Worm (Caenorhabditis elegans) whole organism, young adult: ENCODE data around the gene lin-3.
A peak's percentile ranks its signal among the peaks of the same experiment; 100 is the strongest.

Experiments
- F23B12.7 ChIP-seq: sonication (generic microtip); optimal IDR thresholded peaks from 2 replicates; lab custom pipeline; 2017; ENCODE audit warnings: missing genetic modification characterization, mild to moderate bottlenecking, missing compliant biosample characterization, antibody characterized with exemption, moderate library complexity; ENCODE audit not compliant: insufficient read depth
- F33H1.4 ChIP-seq: fragments of 200-800 bp; sonication (Bioruptor generic); IDR thresholded peaks from 2 replicates; pipeline ENCODE4 v1.3.6; 2022; ENCODE audit warnings: missing genetic modification reagents, missing genetic modification characterization, missing compliant biosample characterization
- F49E8.2 ChIP-seq: sonication (generic microtip); optimal IDR thresholded peaks from 3 replicates; lab custom pipeline; 2017; ENCODE audit warnings: missing genetic modification characterization, mild to moderate bottlenecking, missing compliant biosample characterization, antibody characterized with exemption, moderate library complexity; ENCODE audit not compliant: insufficient read depth
- F55B11.4 ChIP-seq: sonication (generic microtip); optimal IDR thresholded peaks from 2 replicates; lab custom pipeline; 2016; ENCODE audit warnings: missing compliant biosample characterization, missing genetic modification characterization, borderline replicate concordance; ENCODE audit not compliant: insufficient read depth
- K12H6.12 ChIP-seq: fragments of 200-800 bp; sonication (Bioruptor generic); optimal IDR thresholded peaks from 2 replicates; lab custom pipeline; 2018; ENCODE audit warnings: mild to moderate bottlenecking, missing genetic modification characterization, missing compliant biosample characterization
- Y56A3A.18 ChIP-seq: fragments of 200-800 bp; sonication (Bioruptor generic); IDR thresholded peaks from 2 replicates; pipeline ENCODE4 v1.3.6; 2022; ENCODE audit warnings: missing genetic modification reagents, missing genetic modification characterization, missing compliant biosample characterization
- Y95B8A.8 ChIP-seq: fragments of 200-800 bp; sonication (Bioruptor generic); IDR thresholded peaks from 2 replicates; pipeline ENCODE4 v1.3.6; 2022; ENCODE audit warnings: missing genetic modification reagents, missing genetic modification characterization, missing compliant biosample characterization
- akir-1 ChIP-seq: fragments of 200-800 bp; sonication (Bioruptor generic); optimal IDR thresholded peaks from 2 replicates; lab custom pipeline; 2018; ENCODE audit warnings: mild to moderate bottlenecking, missing genetic modification characterization, moderate library complexity, missing compliant biosample characterization
- aptf-2 ChIP-seq: fragments of 200-800 bp; sonication (Bioruptor generic); conservative IDR thresholded peaks from 2 replicates; pipeline ENCODE4 v1.3.6; 2022; ENCODE audit warnings: missing genetic modification reagents, missing genetic modification characterization, missing compliant biosample characterization
- bed-1 ChIP-seq: fragments of 200-800 bp; sonication (Bioruptor generic); IDR thresholded peaks from 2 replicates; pipeline ENCODE4 v1.3.6; 2022; ENCODE audit warnings: missing genetic modification reagents, missing genetic modification characterization, missing compliant biosample characterization
- cebp-2 ChIP-seq: fragments of 200-800 bp; sonication (Bioruptor generic); IDR thresholded peaks from 2 replicates; pipeline ENCODE4 v1.3.6; 2022; ENCODE audit warnings: missing genetic modification characterization, missing compliant biosample characterization
- ceh-27 ChIP-seq: fragments of 200-800 bp; sonication (Bioruptor generic); optimal IDR thresholded peaks from 2 replicates; lab custom pipeline; 2018; ENCODE audit warnings: mild to moderate bottlenecking, missing genetic modification characterization, moderate library complexity, missing compliant biosample characterization
- ceh-40 ChIP-seq: fragments of 200-800 bp; sonication (Bioruptor generic); IDR thresholded peaks from 2 replicates; pipeline ENCODE4 v1.3.6; 2022; ENCODE audit warnings: missing genetic modification characterization, missing compliant biosample characterization
- die-1 ChIP-seq: sonication (generic microtip); optimal IDR thresholded peaks from 2 replicates; lab custom pipeline; 2016; ENCODE audit warnings: missing genotype, mild to moderate bottlenecking, missing genetic modification characterization, missing compliant biosample characterization
- dox-1 ChIP-seq: fragments of 200-800 bp; sonication (Bioruptor generic); IDR thresholded peaks from 2 replicates; pipeline ENCODE4 v1.3.6; 2022; ENCODE audit warnings: missing genetic modification reagents, missing genetic modification characterization, missing compliant biosample characterization
- efl-1 ChIP-seq: fragments of 150-350 bp; optimal IDR thresholded peaks from 2 replicates; lab custom pipeline; 2014; ENCODE audit warnings: missing biosample characterization, missing genetic modification reagents, missing genetic modification characterization
- egl-18 ChIP-seq: fragments of 200-800 bp; sonication (Bioruptor generic); IDR thresholded peaks from 2 replicates; pipeline ENCODE4 v1.3.6; 2022; ENCODE audit warnings: missing genetic modification reagents, missing genetic modification characterization, missing compliant biosample characterization
- egl-44 ChIP-seq: fragments of 200-800 bp; sonication (Bioruptor generic); IDR thresholded peaks from 2 replicates; pipeline ENCODE4 v1.3.6; 2022; ENCODE audit warnings: missing genetic modification reagents, missing genetic modification characterization, missing compliant biosample characterization
- ets-4 ChIP-seq: fragments of 200-800 bp; sonication (Bioruptor generic); optimal IDR thresholded peaks from 2 replicates; lab custom pipeline; 2018; ENCODE audit warnings: mild to moderate bottlenecking, missing genetic modification characterization, missing compliant biosample characterization
- gei-17 ChIP-seq: fragments of 200-800 bp; sonication (Bioruptor generic); optimal IDR thresholded peaks from 2 replicates; lab custom pipeline; 2018; ENCODE audit warnings: mild to moderate bottlenecking, missing genetic modification characterization, missing compliant biosample characterization
- him-1 ChIP-seq: sonication (generic microtip); optimal IDR thresholded peaks from 2 replicates; lab custom pipeline; 2016; ENCODE audit warnings: missing genotype, missing genetic modification reagents, missing genetic modification characterization, missing compliant biosample characterization
- hlh-12 ChIP-seq: sonication (generic microtip); optimal IDR thresholded peaks from 2 replicates; lab custom pipeline; 2016; ENCODE audit warnings: missing genetic modification characterization, missing compliant biosample characterization
- hmg-20 ChIP-seq: fragments of 200-800 bp; sonication (Bioruptor generic); IDR thresholded peaks from 2 replicates; pipeline ENCODE4 v1.3.6; 2022; ENCODE audit warnings: missing genetic modification reagents, missing genetic modification characterization, missing compliant biosample characterization
- lin-26 ChIP-seq: fragments of 200-800 bp; sonication (Bioruptor generic); IDR thresholded peaks from 2 replicates; pipeline ENCODE4 v1.3.6; 2022; ENCODE audit warnings: missing genetic modification reagents, missing genetic modification characterization, missing compliant biosample characterization
- lin-35 ChIP-seq, 3 experiments: fragments of 150-350 bp in 2 of 3; sonication (generic microtip) in 1 of 3; optimal IDR thresholded peaks; 2 replicates each; lab custom pipeline; 2014 to 2018; ENCODE audit warnings: missing biosample characterization in 3 of 3, missing genetic modification characterization in 3 of 3, missing genetic modification reagents in 3 of 3
- lin-54 ChIP-seq: fragments of 200-800 bp; sonication (Bioruptor generic); optimal IDR thresholded peaks from 2 replicates; lab custom pipeline; 2018; ENCODE audit warnings: mild to moderate bottlenecking, missing genetic modification characterization, missing compliant biosample characterization
- lir-1 ChIP-seq: fragments of 200-800 bp; sonication (Bioruptor generic); conservative IDR thresholded peaks from 2 replicates; pipeline ENCODE4 v1.3.6; 2022; ENCODE audit warnings: missing genetic modification reagents, missing genetic modification characterization, missing compliant biosample characterization
- madf-10 ChIP-seq: sonication (generic microtip); optimal IDR thresholded peaks from 2 replicates; lab custom pipeline; 2016; ENCODE audit warnings: mild to moderate bottlenecking, missing genetic modification characterization, missing compliant biosample characterization
- madf-3 ChIP-seq: fragments of 200-800 bp; sonication (Bioruptor generic); IDR thresholded peaks from 2 replicates; pipeline ENCODE4 v1.3.6; 2022; ENCODE audit warnings: missing genetic modification reagents, missing genetic modification characterization, missing compliant biosample characterization
- mxl-1 ChIP-seq: sonication (generic microtip); optimal IDR thresholded peaks from 2 replicates; lab custom pipeline; 2016; ENCODE audit warnings: missing genetic modification characterization, missing compliant biosample characterization
- nfyb-1 ChIP-seq: fragments of 200-800 bp; sonication (Bioruptor generic); IDR thresholded peaks from 2 replicates; pipeline ENCODE4 v1.3.6; 2022; ENCODE audit warnings: missing genetic modification reagents, missing genetic modification characterization, missing compliant biosample characterization
- nhr-27 ChIP-seq: fragments of 200-800 bp; sonication (Bioruptor generic); optimal IDR thresholded peaks from 2 replicates; lab custom pipeline; 2018; ENCODE audit warnings: mild to moderate bottlenecking, missing genetic modification characterization, moderate library complexity, missing compliant biosample characterization
- nhr-80 ChIP-seq: sonication (generic microtip); optimal IDR thresholded peaks from 2 replicates; lab custom pipeline; 2016; ENCODE audit warnings: missing genetic modification characterization, missing compliant biosample characterization
- rcor-1 ChIP-seq: fragments of 200-800 bp; sonication (Bioruptor generic); IDR thresholded peaks from 2 replicates; pipeline ENCODE4 v1.3.6; 2022; ENCODE audit warnings: missing genetic modification reagents, missing genetic modification characterization, missing compliant biosample characterization
- rec-8 ChIP-seq, 2 experiments: sonication (generic microtip); optimal IDR thresholded peaks; 2 replicates each; lab custom pipeline; 2016; ENCODE audit warnings: mild to moderate bottlenecking in 2 of 2, missing genetic modification characterization in 2 of 2, missing genetic modification reagents in 2 of 2, missing genotype in 2 of 2, missing biosample characterization in 1 of 2, missing compliant biosample characterization in 1 of 2, moderate library complexity in 1 of 2
- repo-1 ChIP-seq: sonication (generic microtip); optimal IDR thresholded peaks from 2 replicates; lab custom pipeline; 2017; ENCODE audit warnings: mild to moderate bottlenecking, missing genetic modification characterization, missing compliant biosample characterization
- sea-2 ChIP-seq: fragments of 200-800 bp; sonication (Bioruptor generic); IDR thresholded peaks from 2 replicates; pipeline ENCODE4 v1.3.6; 2022; ENCODE audit warnings: missing genetic modification characterization, missing compliant biosample characterization
- snpc-1.3 ChIP-seq: sonication (generic microtip); optimal IDR thresholded peaks from 2 replicates; lab custom pipeline; 2017; ENCODE audit warnings: missing genetic modification characterization, mild to moderate bottlenecking, missing compliant biosample characterization, antibody characterized with exemption, moderate library complexity, missing genotype, missing genetic modification reagents; ENCODE audit not compliant: insufficient read depth
- snpc-4 ChIP-seq, 5 experiments: fragments of 150-350 bp in 1 of 5; sonication (generic microtip) in 4 of 5; optimal IDR thresholded peaks; 2 replicates each; lab custom pipeline; 2014 to 2018; ENCODE audit warnings: missing genetic modification characterization in 5 of 5, missing biosample characterization in 3 of 5, antibody characterized with exemption in 2 of 5, mild to moderate bottlenecking in 2 of 5, missing compliant biosample characterization in 2 of 5, missing genotype in 2 of 5, moderate library complexity in 2 of 5, missing genetic modification reagents in 1 of 5
- somi-1 ChIP-seq: fragments of 200-800 bp; sonication (Bioruptor generic); optimal IDR thresholded peaks from 2 replicates; lab custom pipeline; 2018; ENCODE audit warnings: mild to moderate bottlenecking, missing genetic modification characterization, missing compliant biosample characterization
- tbx-9 ChIP-seq: sonication (generic microtip); optimal IDR thresholded peaks from 2 replicates; lab custom pipeline; 2016; ENCODE audit warnings: borderline replicate concordance, missing genetic modification characterization, inconsistent platforms, missing compliant biosample characterization
- xnd-1 ChIP-seq: sonication (generic microtip); optimal IDR thresholded peaks from 2 replicates; lab custom pipeline; 2016; ENCODE audit warnings: missing genotype, missing genetic modification reagents, missing genetic modification characterization, missing compliant biosample characterization
- zfh-2 ChIP-seq: fragments of 200-800 bp; sonication (Bioruptor generic); conservative IDR thresholded peaks from 2 replicates; pipeline ENCODE4 v1.3.6; 2022; ENCODE audit warnings: missing genetic modification reagents, missing genetic modification characterization, missing compliant biosample characterization
- zim-3 ChIP-seq: sonication (generic microtip); optimal IDR thresholded peaks from 2 replicates; lab custom pipeline; 2017; ENCODE audit warnings: mild to moderate bottlenecking, missing genetic modification characterization, moderate library complexity, missing compliant biosample characterization
- ztf-26 ChIP-seq: sonication (generic microtip); optimal IDR thresholded peaks from 2 replicates; lab custom pipeline; 2017; ENCODE audit warnings: missing genetic modification characterization, missing compliant biosample characterization
- ztf-28 ChIP-seq: fragments of 200-800 bp; sonication (Bioruptor generic); IDR thresholded peaks from 2 replicates; pipeline ENCODE4 v1.3.6; 2022; ENCODE audit warnings: missing genetic modification reagents, missing genetic modification characterization, missing compliant biosample characterization

The lin-3 gene

DNA sequence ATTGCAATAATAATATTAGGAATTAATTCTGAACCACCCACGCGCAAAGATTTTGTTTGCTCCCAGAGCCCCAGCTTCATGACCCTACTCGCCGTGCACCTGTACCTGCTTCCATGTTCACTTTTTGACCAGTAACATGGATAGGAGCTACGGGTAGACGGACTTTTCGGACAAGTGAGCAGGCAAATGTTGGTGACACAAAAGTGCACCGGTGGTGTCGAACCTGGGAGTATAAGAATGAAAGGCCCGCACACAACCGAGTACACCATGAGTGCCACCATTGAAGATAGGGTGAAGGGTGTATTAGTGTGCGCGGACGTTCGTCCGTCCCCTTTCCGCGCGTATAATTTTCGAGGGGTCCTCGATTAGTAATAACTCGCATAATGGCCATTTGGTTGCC lies 28.2 kb upstream of the lin-3 start (continued):
- TF ChIP-seq zfh-2 (no peak; the same call in 1 of the 2 replicates), nfyb-1 (peak; percentile 87), ceh-40 (GFP tag; lab: Robert Waterston, UW) (peak; percentile 92; the same call in 1 of the 2 replicates), ets-4 (GFP tag; lab: Kevin White, UChicago) (peak; percentile 62), egl-44 (GFP tag; lab: Robert Waterston, UW) (peak; percentile 78; the same call in 1 of the 2 replicates), ztf-26 (tag; lab: Kevin White, UChicago) (peak; percentile 63), tbx-9 (tag; lab: Kevin White, UChicago) (peak; percentile 88), nhr-80 (tag; lab: Kevin White, UChicago) (peak; percentile 25), ceh-27 (peak; percentile 85), lin-54 (peak; percentile 77), F49E8.2 (tag; lab: Kevin White, UChicago) (peak; percentile 88), egl-18 (GFP tag; lab: Robert Waterston, UW) (0 out of 2 replicates have a peak, but pooled peaks have one; percentile 77), dox-1 (GFP tag; lab: Robert Waterston, UW) (peak; percentile 93), xnd-1 (tag; lab: Kevin White, UChicago) (peak; percentile 54), bed-1 (GFP tag; lab: Robert Waterston, UW) (peak; percentile 56; the same call in 1 of the 2 replicates), mxl-1 (tag; lab: Kevin White, UChicago) (peak; percentile 95), F55B11.4 (tag; lab: Kevin White, UChicago) (no peak), lin-26 (GFP tag; lab: Robert Waterston, UW) (peak; percentile 99), gei-17 (GFP tag; lab: Kevin White, UChicago) (peak; percentile 29), nhr-27 (tag; lab: Kevin White, UChicago) (peak; percentile 84), efl-1 (GFP tag; lab: Kevin White, UChicago) (peak; percentile 18), cebp-2 (GFP tag; lab: Robert Waterston, UW) (peak; percentile 64; the same call in 1 of the 2 replicates), F23B12.7 (peak; percentile 49), snpc-1.3 (tag; lab: Kevin White, UChicago) (peak; percentile 64), rcor-1 (GFP tag; lab: Robert Waterston, UW) (peak; percentile 79), somi-1 (GFP tag; lab: Kevin White, UChicago) (peak; percentile 76), F33H1.4 (peak; percentile 60), him-1 (tag; lab: Kevin White, UChicago) (peak; percentile 82), rec-8 (tag; optimal IDR thresholded peaks at IDR 0.05; lab: Kevin White, UChicago) (peak; percentile 83 to 92), hmg-20 (GFP tag; lab: Robert Waterston, UW) (peak; percentile 73), madf-3 (GFP tag; lab: Robert Waterston, UW) (peak; percentile 87), ztf-28 (GFP tag; lab: Robert Waterston, UW) (peak; percentile 82; the same call in 1 of the 2 replicates), repo-1 (tag; lab: Kevin White, UChicago) (peak; percentile 85), sea-2 (GFP tag; lab: Robert Waterston, UW) (peak; percentile 79; the same call in 1 of the 2 replicates), zim-3 (tag; lab: Kevin White, UChicago) (peak; percentile 95), hlh-12 (tag; lab: Kevin White, UChicago) (peak; percentile 81), Y95B8A.8 (GFP tag; lab: Robert Waterston, UW) (no peak; the same call in 1 of the 2 replicates), Y56A3A.18 (0 out of 2 replicates have a peak, but pooled peaks have one; percentile 43), akir-1 (GFP tag; lab: Kevin White, UChicago) (peak; percentile 60), lin-35 (GFP tag; optimal IDR thresholded peaks at IDR 0.05; lab: Kevin White, UChicago) (no peak), snpc-4 (GFP tag; optimal IDR thresholded peaks at IDR 0.05; lab: Kevin White, UChicago) (peak; percentile 68), snpc-4 (tag; optimal IDR thresholded peaks at IDR 0.05; lab: Kevin White, UChicago) (peak in 3 of 4 experiments; percentile 63 to 76 (median 74)), lir-1 (GFP tag; lab: Robert Waterston, UW) (peak; percentile 63; the same call in 1 of the 2 replicates), K12H6.12 (tag; lab: Kevin White, UChicago) (peak; percentile 34), die-1 (tag; lab: Kevin White, UChicago) (peak; percentile 97), madf-10 (peak; percentile 73), aptf-2 (peak; percentile 75; the same call in 1 of the 2 replicates)
